Worm (Caenorhabditis elegans) whole organism, late embryonic: ENCODE measurements around the gene Y45F10D.2.

ENCODE experiments used
- K02D7.2 ChIP-seq: sonication (generic microtip); optimal IDR thresholded peaks from 2 replicates; lab custom pipeline; 2017; ENCODE audit warnings: mild to moderate bottlenecking, missing genetic modification characterization, missing compliant biosample characterization
- lin-11 ChIP-seq: fragments of 200-800 bp; sonication (Bioruptor generic); optimal IDR thresholded peaks from 2 replicates; lab custom pipeline; 2018; ENCODE audit warnings: mild to moderate bottlenecking, missing genetic modification characterization, missing compliant biosample characterization

ce11 chrIV:13726630-13727029 lies 47.8 kb downstream of the Y45F10D.2 start, which contains the start of gene ent-4:
- TF ChIP-seq lin-11 (tag; lab: Kevin White, UChicago), result no peak
- TF ChIP-seq K02D7.2 (tag; lab: Kevin White, UChicago), result no peak
